Worm (Caenorhabditis elegans): ENCODE measurements around the gene F19D8.2.

The F19D8.2 gene

DNA sequence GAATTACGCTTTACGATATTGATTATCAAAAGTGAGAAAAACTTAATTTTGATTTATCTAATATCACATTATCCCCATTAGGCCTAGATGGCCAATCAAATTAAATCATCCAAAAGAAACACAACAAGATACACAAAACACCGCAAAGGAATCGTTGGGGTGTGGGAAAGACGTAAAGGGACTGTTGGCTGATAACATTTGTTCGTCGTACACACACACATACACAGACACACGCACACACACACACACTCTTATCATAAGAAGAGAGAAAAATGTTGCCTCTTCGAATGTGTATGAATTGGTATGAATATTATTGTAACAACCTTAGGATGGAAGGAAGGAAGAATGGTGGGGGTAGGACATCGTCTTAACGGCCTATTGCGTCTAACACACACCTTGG is 50.9 kb downstream of the F19D8.2 start:
- TF ChIP-seq W03F9.2 (tag; optimal IDR thresholded peaks at IDR 0.05) (no peak), him-1 (tag; optimal IDR thresholded peaks at IDR 0.05) (no peak), dao-5 (tag; optimal IDR thresholded peaks at IDR 0.05) (no peak)

DNA sequence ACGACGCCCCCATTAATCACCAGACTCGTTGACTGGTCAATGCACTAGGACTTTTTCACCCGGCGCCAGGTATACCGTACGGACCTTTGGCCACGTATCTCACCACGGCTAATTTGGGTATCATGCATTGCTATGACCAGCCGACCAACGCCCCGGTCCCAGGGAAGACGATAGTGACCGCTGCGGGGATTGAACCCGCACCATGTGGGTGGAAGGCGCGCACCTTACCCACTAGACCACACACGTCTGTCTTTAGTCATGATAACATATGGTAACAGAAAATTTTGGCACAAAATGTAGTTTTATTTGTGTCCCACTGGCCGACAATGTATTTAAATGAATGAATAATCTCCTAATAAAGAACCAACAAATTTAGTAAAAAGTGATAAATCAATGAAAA is 52.0 kb downstream of the F19D8.2 start:
- TF ChIP-seq W03F9.2 (tag; optimal IDR thresholded peaks at IDR 0.05) (no peak), him-1 (tag; optimal IDR thresholded peaks at IDR 0.05) (no peak), dao-5 (tag; optimal IDR thresholded peaks at IDR 0.05) (no peak)

All from whole organism, L4/young adult.